Worm (Caenorhabditis elegans): ENCODE data around the gene larp-1.

DNA sequence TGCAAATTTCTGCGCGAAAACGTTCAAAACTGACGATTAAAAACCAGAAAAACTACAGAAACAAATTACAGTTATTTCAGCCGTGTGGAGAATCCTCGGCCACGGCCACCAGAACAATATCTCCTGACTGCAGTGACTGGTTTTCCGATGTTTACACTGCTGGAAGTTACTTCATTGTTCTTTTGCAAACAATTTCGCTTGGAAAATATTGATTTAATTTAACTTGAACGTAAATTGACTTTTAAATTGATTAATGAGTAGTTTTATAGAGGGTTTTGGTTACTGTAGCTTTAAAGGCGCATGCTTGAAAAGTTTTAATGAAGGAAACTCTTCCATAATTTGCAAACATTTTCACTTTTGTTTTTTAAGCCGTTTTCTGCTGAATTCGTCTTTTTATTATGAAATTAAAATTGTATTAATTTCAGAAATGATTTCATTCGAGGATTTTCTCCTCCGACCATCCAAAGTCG lies 18.5 kb downstream of the larp-1 start, which contains the start of gene smcr-8:
- TF ChIP-seq ceh-82 (tag; optimal IDR thresholded peaks at IDR 0.05) (no peak), zag-1 (tag; optimal IDR thresholded peaks at IDR 0.05) (no peak), daf-12 (tag; optimal IDR thresholded peaks at IDR 0.05) (no peak)

All from whole organism, L3 larva.